Worm (Caenorhabditis elegans) whole organism, L3 larva: ENCODE measurements around the gene Y59H11AM.4.

Experiments
- elt-3 ChIP-seq, 3 experiments: fragments of 150-350 bp in 1 of 3; sonication (generic microtip) in 2 of 3; optimal IDR thresholded peaks; 2 replicates in 2 of 3; 4 replicates in 1 of 3; lab custom pipeline; 2014 to 2017; ENCODE audit warnings: missing biosample characterization in 3 of 3, missing genetic modification characterization in 3 of 3
- hmg-11 ChIP-seq: sonication (generic microtip); optimal IDR thresholded peaks from 2 replicates; lab custom pipeline; 2016; ENCODE audit warnings: missing genetic modification characterization, missing compliant biosample characterization
- lin-39 ChIP-seq: fragments of 150-350 bp; optimal IDR thresholded peaks from 2 replicates; lab custom pipeline; 2018; ENCODE audit warnings: missing biosample characterization, missing genetic modification reagents, missing genetic modification characterization
- mml-1 ChIP-seq: fragments of 150-350 bp; sonication (generic microtip); optimal IDR thresholded peaks from 3 replicates; lab custom pipeline; 2014; ENCODE audit warnings: missing biosample characterization, missing genetic modification characterization
- nhr-23 ChIP-seq: fragments of 150-350 bp; optimal IDR thresholded peaks from 2 replicates; lab custom pipeline; 2014; ENCODE audit warnings: missing biosample characterization, missing genetic modification reagents, missing genetic modification characterization
- nhr-28 ChIP-seq: fragments of 150-350 bp; optimal IDR thresholded peaks from 2 replicates; lab custom pipeline; 2014; ENCODE audit warnings: missing biosample characterization, missing genetic modification characterization
- skn-1 ChIP-seq: fragments of 150-350 bp; optimal IDR thresholded peaks from 2 replicates; lab custom pipeline; 2014; ENCODE audit warnings: missing biosample characterization, missing genetic modification characterization
- snpc-4 ChIP-seq: fragments of 150-350 bp; optimal IDR thresholded peaks from 2 replicates; lab custom pipeline; 2014; ENCODE audit warnings: missing biosample characterization, missing genetic modification characterization
- tbx-2 ChIP-seq: sonication (generic microtip); optimal IDR thresholded peaks from 2 replicates; lab custom pipeline; 2016; ENCODE audit warnings: mild to moderate bottlenecking, missing genetic modification characterization, missing compliant biosample characterization

ce11 chrIV:8600712-8601330 is 30.7 kb upstream of the Y59H11AM.4 start, which contains the start of gene Y59H11AR.4:
- TF ChIP-seq skn-1 (tag; lab: Kevin White, UChicago) (no peak), nhr-28 (tag; lab: Kevin White, UChicago) (no peak), mml-1 (tag; lab: Kevin White, UChicago) (no peak), tbx-2 (tag; lab: Kevin White, UChicago) (no peak), nhr-23 (tag; lab: Kevin White, UChicago) (no peak), hmg-11 (tag; lab: Kevin White, UChicago) (no peak), snpc-4 (no peak), elt-3 (tag; optimal IDR thresholded peaks at IDR 0.05; lab: Kevin White, UChicago) (no peak), lin-39 (no peak)
